Fruit fly (Drosophila melanogaster): ENCODE measurements around the gene CG13775.

The CG13775 gene

DNA sequence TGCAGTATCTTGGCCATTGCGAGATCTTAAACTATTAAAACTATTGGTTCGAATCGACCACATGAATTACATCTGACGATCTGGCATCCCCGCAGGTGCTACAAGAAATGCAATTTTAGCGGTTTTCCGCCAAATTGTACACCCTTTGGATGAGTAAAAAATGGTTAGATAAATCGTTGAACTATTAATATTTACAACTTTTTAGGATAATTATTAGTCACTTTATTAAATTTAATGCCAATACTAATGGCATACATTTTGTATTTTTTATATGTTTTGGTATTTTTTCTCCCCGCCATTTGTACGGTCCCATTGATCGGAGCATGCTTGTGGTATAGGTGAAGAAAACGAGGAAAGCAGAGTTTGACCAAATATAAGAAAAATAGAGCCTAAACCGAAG, 49.0 kb downstream of the CG13775 start, which contains the start of the genes Polr1F and Rat1 (continued):
- TF ChIP-seq Deaf1 (tag; optimal IDR thresholded peaks at IDR 0.05): no peak
- no peak for TF ChIP-seq CG1832 (GFP tag; optimal IDR thresholded peaks at IDR 0.05)
- TF ChIP-seq CG11723 (GFP tag; optimal IDR thresholded peaks at IDR 0.05): no peak
- TF ChIP-seq peb (GFP tag; IDR thresholded peaks at IDR 0.05): no peak
- peak; percentile 35; the same call in 1 of the 2 replicates for TF ChIP-seq slbo (GFP tag; IDR thresholded peaks at IDR 0.05)
- TF ChIP-seq sisA (GFP tag; IDR thresholded peaks at IDR 0.05): no peak
- peak; percentile 33 for TF ChIP-seq Mad (GFP tag; optimal IDR thresholded peaks at IDR 0.05)
- TF ChIP-seq CG17385 (GFP tag; optimal IDR thresholded peaks at IDR 0.05): no peak
- TF ChIP-seq p53 (GFP tag; optimal IDR thresholded peaks at IDR 0.05): no peak
- TF ChIP-seq CG3407 (GFP tag; optimal IDR thresholded peaks at IDR 0.05): no peak
- no peak for TF ChIP-seq CG14667 (GFP tag; IDR thresholded peaks at IDR 0.05)
- TF ChIP-seq wdn (GFP tag; IDR thresholded peaks at IDR 0.05): no peak
- TF ChIP-seq Scr (GFP tag; IDR thresholded peaks at IDR 0.05; ENCODE audit: partially characterized antibody): no peak
- no peak for TF ChIP-seq TFAM (GFP tag; optimal IDR thresholded peaks at IDR 0.05)
- TF ChIP-seq Lhr (GFP tag; optimal IDR thresholded peaks at IDR 0.05): no peak
- TF ChIP-seq ftz-f1 (GFP tag; optimal IDR thresholded peaks at IDR 0.05): no peak
- peak; percentile 85 for TF ChIP-seq dm (GFP tag; optimal IDR thresholded peaks at IDR 0.05)
- TF ChIP-seq CG9609 (GFP tag; optimal IDR thresholded peaks at IDR 0.05): no peak
- TF ChIP-seq CG6813 (GFP tag; optimal IDR thresholded peaks at IDR 0.05): no peak
- no peak for TF ChIP-seq tap (tag; optimal IDR thresholded peaks at IDR 0.05)
- no peak for TF ChIP-seq Gsc (GFP tag; IDR thresholded peaks at IDR 0.05)
- peak; percentile 93 for TF ChIP-seq sens (GFP tag)
- TF ChIP-seq CG15011 (GFP tag; optimal IDR thresholded peaks at IDR 0.05): no peak
- TF ChIP-seq D19A (tag; optimal IDR thresholded peaks at IDR 0.05): no peak
- no peak for TF ChIP-seq CG7786 (GFP tag; optimal IDR thresholded peaks at IDR 0.05)
- TF ChIP-seq CG5245 (GFP tag; optimal IDR thresholded peaks at IDR 0.05): no peak
- TF ChIP-seq CG1233 (GFP tag; optimal IDR thresholded peaks at IDR 0.05): no peak
- TF ChIP-seq Dad (GFP tag; optimal IDR thresholded peaks at IDR 0.05): peak; percentile 2
- TF ChIP-seq dysf (GFP tag; IDR thresholded peaks at IDR 0.05): no peak
- no peak for TF ChIP-seq CrebB (tag; optimal IDR thresholded peaks at IDR 0.05)
- no peak for TF ChIP-seq CG7963 (GFP tag; IDR thresholded peaks at IDR 0.05; ENCODE audit: partially characterized antibody)
- peak; percentile 39; the same call in 1 of the 4 replicates for TF ChIP-seq Dll (GFP tag; IDR thresholded peaks at IDR 0.05; ENCODE audit: partially characterized antibody)
- TF ChIP-seq Opbp (GFP tag; IDR thresholded peaks at IDR 0.05; ENCODE audit: partially characterized antibody): no peak
- no peak for TF ChIP-seq CG7271 (tag; optimal IDR thresholded peaks at IDR 0.05)
- TF ChIP-seq B-H2 (GFP tag; optimal IDR thresholded peaks at IDR 0.05): no peak
- no peak for TF ChIP-seq ranshi (GFP tag; IDR thresholded peaks at IDR 0.05)
- no peak for TF ChIP-seq ATbp (GFP tag; optimal IDR thresholded peaks at IDR 0.05)
- TF ChIP-seq Hand (GFP tag; optimal IDR thresholded peaks at IDR 0.05): no peak
- no peak for TF ChIP-seq Sox100B (GFP tag; optimal IDR thresholded peaks at IDR 0.05)
- TF ChIP-seq tio (GFP tag; optimal IDR thresholded peaks at IDR 0.05): no peak
- peak in 1 of 2 experiments; percentile 31 for TF ChIP-seq chif (GFP tag; optimal IDR thresholded peaks at IDR 0.05)
- peak; percentile 1 for TF ChIP-seq CG34376 (GFP tag; optimal IDR thresholded peaks at IDR 0.05)
- no peak for TF ChIP-seq slou (GFP tag; optimal IDR thresholded peaks at IDR 0.05)
- TF ChIP-seq Sin3A (optimal IDR thresholded peaks at IDR 0.05): peak; percentile 71
- TF ChIP-seq fu2 (GFP tag; optimal IDR thresholded peaks at IDR 0.05): no peak
- no peak for TF ChIP-seq psq (GFP tag; optimal IDR thresholded peaks at IDR 0.05)
- TF ChIP-seq fd3F (GFP tag; optimal IDR thresholded peaks at IDR 0.05): no peak
- no peak for TF ChIP-seq H15 (GFP tag; IDR thresholded peaks at IDR 0.05)
- no peak for TF ChIP-seq sd (tag; optimal IDR thresholded peaks at IDR 0.05)
- TF ChIP-seq ap (GFP tag; IDR thresholded peaks at IDR 0.05): no peak
- TF ChIP-seq CG10565 (GFP tag; optimal IDR thresholded peaks at IDR 0.05): no peak
- TF ChIP-seq vnd (GFP tag; IDR thresholded peaks at IDR 0.05; ENCODE audit: partially characterized antibody): no peak

Measured in whole organism, embryonic.